Fruit fly (Drosophila melanogaster): ENCODE measurements around the gene CG5112.
A peak's percentile ranks its signal among the peaks of the same experiment; 100 is the strongest.

CG5112 gene

dm6 chr3R:25489116-25489515 is 2.1 kb upstream of the CG5112 start (continued):
- TF ChIP-seq CG13424 (tag; optimal IDR thresholded peaks at IDR 0.05) (peak; percentile 36), odd (GFP tag; optimal IDR thresholded peaks at IDR 0.05) (no peak), z (GFP tag; IDR thresholded peaks at IDR 0.05) (0 out of 3 replicates have a peak, but pooled peaks have one; percentile 40), CG1024 (GFP tag; IDR thresholded peaks at IDR 0.05) (0 out of 2 replicates have a peak, but pooled peaks have one; percentile 24), CG10565 (GFP tag; optimal IDR thresholded peaks at IDR 0.05) (no peak), CG11723 (GFP tag; optimal IDR thresholded peaks at IDR 0.05) (peak; percentile 60), CG11085 (GFP tag; IDR thresholded peaks at IDR 0.05) (no peak), mld (GFP tag; IDR thresholded peaks at IDR 0.05; ENCODE audit: partially characterized antibody) (no peak), crc (GFP tag; optimal IDR thresholded peaks at IDR 0.05) (no peak), CG33557 (GFP tag; optimal IDR thresholded peaks at IDR 0.05) (no peak), CG3838 (GFP tag; optimal IDR thresholded peaks at IDR 0.05) (no peak), CG9817 (tag; optimal IDR thresholded peaks at IDR 0.05) (peak; percentile 18), dpn (GFP tag; optimal IDR thresholded peaks at IDR 0.05) (peak in 1 of 2 experiments; percentile 37), Meics (GFP tag; optimal IDR thresholded peaks at IDR 0.05) (peak; percentile 28), CG9609 (GFP tag; optimal IDR thresholded peaks at IDR 0.05) (no peak), chinmo (GFP tag; IDR thresholded peaks at IDR 0.05; ENCODE audit: partially characterized antibody) (no peak), CG4730 (GFP tag; IDR thresholded peaks at IDR 0.05) (peak; percentile 46; the same call in 1 of the 2 replicates), bigmax (GFP tag; optimal IDR thresholded peaks at IDR 0.05) (no peak), kni (GFP tag; optimal IDR thresholded peaks at IDR 0.05) (peak; percentile 33), CG17829 (tag; optimal IDR thresholded peaks at IDR 0.05) (peak; percentile 77), dimm (GFP tag; IDR thresholded peaks at IDR 0.05) (no peak), slou (GFP tag; optimal IDR thresholded peaks at IDR 0.05) (no peak), Camta (GFP tag; optimal IDR thresholded peaks at IDR 0.05) (no peak), Sox102F (GFP tag; optimal IDR thresholded peaks at IDR 0.05) (peak; percentile 56), CG4424 (GFP tag; optimal IDR thresholded peaks at IDR 0.05) (peak; percentile 42), mirr (GFP tag; optimal IDR thresholded peaks at IDR 0.05) (peak; percentile 16), CG2199 (GFP tag; IDR thresholded peaks at IDR 0.05) (0 out of 3 replicates have a peak, but pooled peaks have one; percentile 26), Dip3 (GFP tag; optimal IDR thresholded peaks at IDR 0.05) (no peak), ab (GFP tag; optimal IDR thresholded peaks at IDR 0.05) (no peak), H2.0 (GFP tag; IDR thresholded peaks at IDR 0.05) (peak; percentile 18; the same call in 1 of the 2 replicates), B-H2 (GFP tag; optimal IDR thresholded peaks at IDR 0.05) (no peak), run (tag; optimal IDR thresholded peaks at IDR 0.05) (peak; percentile 14), unc-4 (GFP tag; IDR thresholded peaks at IDR 0.05; ENCODE audit: partially characterized antibody) (no peak), CG6254 (GFP tag; optimal IDR thresholded peaks at IDR 0.05) (peak; percentile 49), sr (GFP tag; IDR thresholded peaks at IDR 0.05) (no peak), Trl (optimal IDR thresholded peaks at IDR 0.05) (no peak), Trl (GFP tag; optimal IDR thresholded peaks at IDR 0.05) (no peak), bsh (GFP tag; optimal IDR thresholded peaks at IDR 0.05) (peak in 1 of 2 experiments; percentile 68), CG2875 (GFP tag; optimal IDR thresholded peaks at IDR 0.05) (peak; percentile 68), NFAT (GFP tag; IDR thresholded peaks at IDR 0.05) (no peak), ken (GFP tag; IDR thresholded peaks at IDR 0.05) (0 out of 3 replicates have a peak, but pooled peaks have one; percentile 31), Sin3A (optimal IDR thresholded peaks at IDR 0.05) (no peak), BtbVII (GFP tag; optimal IDR thresholded peaks at IDR 0.05) (peak; percentile 58), CG7372 (GFP tag; IDR thresholded peaks at IDR 0.05) (0 out of 2 replicates have a peak, but pooled peaks have one; percentile 9), pita (GFP tag; optimal IDR thresholded peaks at IDR 0.05) (no peak), CG31224 (GFP tag; IDR thresholded peaks at IDR 0.05) (0 out of 2 replicates have a peak, but pooled peaks have one; percentile 7), ara (GFP tag; IDR thresholded peaks at IDR 0.05) (peak; percentile 61; the same call in 1 of the 2 replicates), prd (optimal IDR thresholded peaks at IDR 0.05) (no peak), prd (GFP tag; IDR thresholded peaks at IDR 0.05) (peak; percentile 74), CG18764 (GFP tag; optimal IDR thresholded peaks at IDR 0.05) (peak; percentile 56), CG9215 (GFP tag; IDR thresholded peaks at IDR 0.05) (no peak), CG14441 (GFP tag; IDR thresholded peaks at IDR 0.05) (peak; percentile 55; the same call in 1 of the 2 replicates)
